Fruit fly (Drosophila melanogaster): Measurements from ENCODE around the gene Vha13.

The Vha13 gene

DNA sequence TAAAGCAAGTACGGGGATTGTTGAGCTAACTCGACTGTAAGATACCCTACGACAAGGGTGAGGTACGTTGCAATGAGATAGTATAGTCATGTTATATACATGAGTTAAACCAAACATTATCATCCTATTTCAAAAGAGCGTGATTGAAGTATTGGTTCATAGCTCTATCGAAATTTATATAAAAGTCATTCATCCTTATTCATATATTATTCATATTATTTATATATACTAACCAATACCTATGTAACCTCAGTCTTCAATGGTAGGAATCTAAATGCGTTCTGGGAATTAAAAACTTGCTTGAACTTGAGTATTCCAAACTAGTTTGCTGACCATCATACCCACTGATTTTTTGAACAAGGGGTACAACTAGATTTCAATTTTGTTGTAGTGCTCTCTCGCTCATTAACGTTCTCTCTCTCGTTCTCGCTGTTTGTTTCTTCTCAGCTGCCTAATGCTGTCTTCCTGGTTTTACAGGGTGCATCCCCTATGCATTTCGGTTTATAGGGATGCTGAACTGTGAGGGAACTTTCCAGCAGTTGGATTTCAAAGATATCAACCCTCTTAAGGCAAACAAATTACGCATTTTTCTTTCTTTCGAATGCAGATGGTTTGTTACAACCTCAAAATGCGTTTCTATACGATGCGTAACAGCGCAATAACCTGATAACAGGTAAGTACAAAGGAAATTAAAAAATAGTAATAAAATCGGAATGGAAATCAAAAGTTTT, 16.2 kb downstream of the Vha13 start (continued):
- TF ChIP-seq CG4617 (GFP tag; optimal IDR thresholded peaks at IDR 0.05; ENCODE audit: borderline replicate concordance) (no peak), CG18619 (GFP tag; optimal IDR thresholded peaks at IDR 0.05) (no peak), Tbp (GFP tag; optimal IDR thresholded peaks at IDR 0.05) (no peak), exex (tag; optimal IDR thresholded peaks at IDR 0.05) (no peak), dmrt99B (tag; optimal IDR thresholded peaks at IDR 0.05) (peak; percentile 72), Vsx1 (GFP tag; optimal IDR thresholded peaks at IDR 0.05) (no peak), sisA (GFP tag; IDR thresholded peaks at IDR 0.05) (no peak), CTCF (GFP tag; optimal IDR thresholded peaks at IDR 0.05) (peak; percentile 1), CG33557 (GFP tag; optimal IDR thresholded peaks at IDR 0.05) (no peak), bowl (GFP tag; IDR thresholded peaks at IDR 0.05) (no peak), dysf (GFP tag; IDR thresholded peaks at IDR 0.05) (peak; percentile 60; the same call in 1 of the 3 replicates), kah (GFP tag; optimal IDR thresholded peaks at IDR 0.05) (no peak), Gsc (GFP tag; IDR thresholded peaks at IDR 0.05) (no peak), CG6765 (GFP tag; optimal IDR thresholded peaks at IDR 0.05) (peak; percentile 29), tin (GFP tag; optimal IDR thresholded peaks at IDR 0.05) (peak; percentile 42), ewg (GFP tag; optimal IDR thresholded peaks at IDR 0.05) (no peak), onecut (GFP tag; IDR thresholded peaks at IDR 0.05) (no peak), dm (GFP tag; optimal IDR thresholded peaks at IDR 0.05) (no peak), Spps (tag; optimal IDR thresholded peaks at IDR 0.05) (peak; percentile 2), unpg (GFP tag; optimal IDR thresholded peaks at IDR 0.05) (no peak), CG9797 (GFP tag; optimal IDR thresholded peaks at IDR 0.05) (no peak), Blimp-1 (GFP tag; optimal IDR thresholded peaks at IDR 0.05) (peak; percentile 56), H2.0 (GFP tag; IDR thresholded peaks at IDR 0.05) (no peak), Awh (GFP tag; IDR thresholded peaks at IDR 0.05) (no peak), CG3995 (GFP tag; optimal IDR thresholded peaks at IDR 0.05) (no peak), B-H2 (GFP tag; optimal IDR thresholded peaks at IDR 0.05) (no peak), salm (tag; optimal IDR thresholded peaks at IDR 0.05) (no peak), Oaz (GFP tag; IDR thresholded peaks at IDR 0.05) (no peak), fd3F (GFP tag; optimal IDR thresholded peaks at IDR 0.05) (no peak), CG9876 (GFP tag; optimal IDR thresholded peaks at IDR 0.05) (no peak), lbe (GFP tag; optimal IDR thresholded peaks at IDR 0.05) (no peak), Dp (GFP tag; optimal IDR thresholded peaks at IDR 0.05) (no peak), CG17568 (GFP tag; optimal IDR thresholded peaks at IDR 0.05) (no peak), HmgD (GFP tag; optimal IDR thresholded peaks at IDR 0.05) (no peak), CG15269 (tag; optimal IDR thresholded peaks at IDR 0.05) (peak; percentile 4), sob (GFP tag; IDR thresholded peaks at IDR 0.05) (peak; percentile 35; the same call in 1 of the 2 replicates), CG12769 (tag; optimal IDR thresholded peaks at IDR 0.05) (no peak), Taf1 (GFP tag; IDR thresholded peaks at IDR 0.05) (no peak), Jarid2 (GFP tag; optimal IDR thresholded peaks at IDR 0.05) (peak; percentile 40), ems (GFP tag; optimal IDR thresholded peaks at IDR 0.05) (no peak), H15 (GFP tag; IDR thresholded peaks at IDR 0.05) (no peak), GATAe (GFP tag; conservative IDR thresholded peaks at IDR 0.05) (no peak), CG8089 (GFP tag; optimal IDR thresholded peaks at IDR 0.05) (no peak), chinmo (GFP tag; IDR thresholded peaks at IDR 0.05; ENCODE audit: partially characterized antibody) (no peak), grn (GFP tag; optimal IDR thresholded peaks at IDR 0.05) (no peak), CG15514 (GFP tag; optimal IDR thresholded peaks at IDR 0.05) (peak; percentile 40), cas (GFP tag; IDR thresholded peaks at IDR 0.05) (no peak), danr (GFP tag; IDR thresholded peaks at IDR 0.05) (no peak), Poxn (GFP tag; IDR thresholded peaks at IDR 0.05) (no peak), z (GFP tag; IDR thresholded peaks at IDR 0.05) (no peak), luna (GFP tag; optimal IDR thresholded peaks at IDR 0.05) (no peak)
